Worm (Caenorhabditis elegans) whole organism, L2 larva: ENCODE measurements around the gene idpa-1.

Source experiments
- C34F6.9 ChIP-seq: fragments of 150-350 bp; optimal IDR thresholded peaks from 2 replicates; lab custom pipeline; 2014; ENCODE audit warnings: missing biosample characterization, missing genetic modification characterization
- egl-27 ChIP-seq: sonication (generic microtip); optimal IDR thresholded peaks from 3 replicates; lab custom pipeline; 2017; ENCODE audit warnings: missing biosample characterization, missing genetic modification reagents, missing genetic modification characterization
- fos-1 ChIP-seq: fragments of 150-350 bp; optimal IDR thresholded peaks from 2 replicates; lab custom pipeline; 2014; ENCODE audit warnings: missing biosample characterization, missing genetic modification characterization
- lin-13 ChIP-seq: fragments of 150-350 bp; optimal IDR thresholded peaks from 2 replicates; lab custom pipeline; 2014; ENCODE audit warnings: missing biosample characterization, missing genetic modification reagents, missing genetic modification characterization
- lin-39 ChIP-seq: fragments of 150-350 bp; optimal IDR thresholded peaks from 2 replicates; lab custom pipeline; 2014; ENCODE audit warnings: missing biosample characterization, missing genetic modification reagents, missing genetic modification characterization
- lsy-2 ChIP-seq, 2 experiments: fragments of 150-350 bp in 1 of 2; sonication (generic microtip) in 1 of 2; optimal IDR thresholded peaks; 2 replicates each; lab custom pipeline; 2014 to 2017; ENCODE audit warnings: missing biosample characterization in 2 of 2, missing genetic modification characterization in 2 of 2
- nhr-23 ChIP-seq: fragments of 150-350 bp; optimal IDR thresholded peaks from 2 replicates; lab custom pipeline; 2014; ENCODE audit warnings: missing biosample characterization, missing genetic modification reagents, missing genetic modification characterization
- skn-1 ChIP-seq: sonication (generic microtip); optimal IDR thresholded peaks from 2 replicates; lab custom pipeline; 2017; ENCODE audit warnings: missing biosample characterization, missing genetic modification characterization
- sma-9 ChIP-seq, 2 experiments: fragments of 150-350 bp in 1 of 2; sonication (generic microtip) in 1 of 2; optimal IDR thresholded peaks; 2 replicates each; lab custom pipeline; 2014 to 2016; ENCODE audit warnings: missing genetic modification characterization in 2 of 2, mild to moderate bottlenecking in 1 of 2, missing biosample characterization in 1 of 2, missing compliant biosample characterization in 1 of 2, missing genetic modification reagents in 1 of 2, moderate library complexity in 1 of 2
- unc-39 ChIP-seq: fragments of 150-350 bp; optimal IDR thresholded peaks from 2 replicates; lab custom pipeline; 2014; ENCODE audit warnings: missing biosample characterization, missing genetic modification characterization
- ztf-4 ChIP-seq: fragments of 150-350 bp; optimal IDR thresholded peaks from 2 replicates; lab custom pipeline; 2014; ENCODE audit warnings: missing biosample characterization, missing genetic modification characterization

ce11 chrIII:2855929-2856328 is 45.1 kb downstream of the idpa-1 start, which contains the start of gene F56F11.4:
- no peak for TF ChIP-seq skn-1 (tag; lab: Kevin White, UChicago)
- no peak for TF ChIP-seq fos-1
- no peak for TF ChIP-seq lsy-2 (tag; optimal IDR thresholded peaks at IDR 0.05; lab: Kevin White, UChicago)
- no peak for TF ChIP-seq unc-39 (tag; lab: Kevin White, UChicago)
- no peak for TF ChIP-seq lin-13
- TF ChIP-seq lin-39 (tag; lab: Kevin White, UChicago): no peak
- no peak for TF ChIP-seq nhr-23 (tag; lab: Kevin White, UChicago)
- TF ChIP-seq ztf-4 (tag; lab: Kevin White, UChicago): no peak
- TF ChIP-seq C34F6.9 (tag; lab: Kevin White, UChicago): no peak
- TF ChIP-seq egl-27 (tag; lab: Kevin White, UChicago): no peak
- no peak for TF ChIP-seq sma-9 (GFP tag; optimal IDR thresholded peaks at IDR 0.05; lab: Kevin White, UChicago)
- no peak for TF ChIP-seq sma-9 (tag; optimal IDR thresholded peaks at IDR 0.05; lab: Kevin White, UChicago)
